Worm (Caenorhabditis elegans): ENCODE results near the gene srw-40.

ce11 chrII:4324061-4324460 is 8.2 kb upstream of the srw-40 start, which contains the start of gene mog-2:
- TF ChIP-seq egl-27 (tag; optimal IDR thresholded peaks at IDR 0.05) (no peak), nhr-10 (tag; optimal IDR thresholded peaks at IDR 0.05) (no peak)
